Fruit fly (Drosophila melanogaster) whole organism, embryonic: ENCODE data around the gene rgn.

ENCODE experiments used
- ATbp ChIP-seq: fragments of 200-800 bp; sonication (Bioruptor generic); optimal IDR thresholded peaks from 2 replicates; lab custom pipeline; 2017; ENCODE audit warnings: missing biosample characterization, mild to moderate bottlenecking, missing genetic modification characterization, missing genetic modification reagents
- Blimp-1 ChIP-seq: fragments of 200-800 bp; sonication (Bioruptor generic); optimal IDR thresholded peaks from 3 replicates; lab custom pipeline; 2018; ENCODE audit warnings: missing biosample characterization, missing genetic modification characterization, mild to moderate bottlenecking, moderate library complexity, missing genetic modification reagents
- C15 ChIP-seq: fragments of 200-800 bp; sonication (Bioruptor generic); IDR thresholded peaks from 3 replicates; pipeline ENCODE4 v1.3.6; 2022; ENCODE audit warnings: missing biosample characterization, missing genetic modification characterization
- CG1024 ChIP-seq: fragments of 200-800 bp; sonication (Bioruptor generic); IDR thresholded peaks from 2 replicates; pipeline ENCODE4 v1.3.6; 2022; ENCODE audit warnings: missing biosample characterization, missing genetic modification characterization
- CG10274 ChIP-seq: fragments of 200-800 bp; sonication (Bioruptor generic); optimal IDR thresholded peaks from 3 replicates; lab custom pipeline; 2017; ENCODE audit warnings: missing biosample characterization, mild to moderate bottlenecking, missing genetic modification characterization
- CG11560 ChIP-seq: fragments of 200-800 bp; sonication (Bioruptor generic); IDR thresholded peaks from 3 replicates; pipeline ENCODE4 v1.3.6; 2022; ENCODE audit warnings: missing biosample characterization, missing genetic modification characterization
- CG13287 ChIP-seq: fragments of 200-800 bp; sonication (Bioruptor generic); IDR thresholded peaks from 2 replicates; pipeline ENCODE4 v1.3.6; 2022; ENCODE audit warnings: missing biosample characterization, missing genetic modification characterization; ENCODE audit not compliant: partially characterized antibody
- CG1529 ChIP-seq: fragments of 200-800 bp; sonication (Bioruptor generic); optimal IDR thresholded peaks from 3 replicates; lab custom pipeline; 2018; ENCODE audit warnings: missing biosample characterization, missing genetic modification characterization
- CG15514 ChIP-seq: fragments of 200-800 bp; sonication (Bioruptor generic); optimal IDR thresholded peaks from 3 replicates; lab custom pipeline; 2017; ENCODE audit warnings: missing biosample characterization, missing genetic modification characterization, mild to moderate bottlenecking, moderate library complexity, missing genetic modification reagents
- CG1647 ChIP-seq: fragments of 200-800 bp; sonication (Bioruptor generic); optimal IDR thresholded peaks from 3 replicates; lab custom pipeline; 2016; ENCODE audit warnings: missing biosample characterization, missing genetic modification characterization
- CG16813 ChIP-seq: fragments of 200-800 bp; sonication (Bioruptor generic); IDR thresholded peaks from 3 replicates; pipeline ENCODE4 v1.3.6; 2022; ENCODE audit warnings: missing biosample characterization, missing genetic modification characterization; ENCODE audit not compliant: partially characterized antibody
- CG18599 ChIP-seq: fragments of 200-800 bp; sonication (Bioruptor generic); optimal IDR thresholded peaks from 3 replicates; lab custom pipeline; 2017; ENCODE audit warnings: missing biosample characterization, missing genetic modification characterization, mild to moderate bottlenecking, moderate library complexity, missing genetic modification reagents
- CG18619 ChIP-seq: fragments of 200-800 bp; sonication (Bioruptor generic); optimal IDR thresholded peaks from 3 replicates; lab custom pipeline; 2017; ENCODE audit warnings: missing biosample characterization, mild to moderate bottlenecking, missing genetic modification characterization
- CG2199 ChIP-seq: fragments of 200-800 bp; sonication (Bioruptor generic); IDR thresholded peaks from 3 replicates; pipeline ENCODE4 v1.3.6; 2022; ENCODE audit warnings: missing biosample characterization, missing genetic modification characterization
- CG2678 ChIP-seq: fragments of 200-800 bp; sonication (Bioruptor generic); optimal IDR thresholded peaks from 3 replicates; lab custom pipeline; 2019; ENCODE audit warnings: missing biosample characterization, mild to moderate bottlenecking, missing genetic modification characterization, moderate library complexity
- CG30431 ChIP-seq: fragments of 200-800 bp; sonication (Bioruptor generic); optimal IDR thresholded peaks from 2 replicates; lab custom pipeline; 2017; ENCODE audit warnings: missing biosample characterization, missing genetic modification characterization
- CG3838 ChIP-seq: fragments of 200-800 bp; sonication (Bioruptor generic); optimal IDR thresholded peaks from 3 replicates; lab custom pipeline; 2016; ENCODE audit warnings: missing biosample characterization, missing genetic modification characterization
- CG4360 ChIP-seq: fragments of 200-800 bp; sonication (Bioruptor generic); IDR thresholded peaks from 2 replicates; pipeline ENCODE4 v1.3.6; 2022; ENCODE audit warnings: missing biosample characterization, missing genetic modification characterization
- CG6654 ChIP-seq: fragments of 200-800 bp; sonication (Bioruptor generic); optimal IDR thresholded peaks from 2 replicates; lab custom pipeline; 2017; ENCODE audit warnings: missing biosample characterization, mild to moderate bottlenecking, missing genetic modification characterization
- CG6765 ChIP-seq: fragments of 200-800 bp; sonication (Bioruptor generic); optimal IDR thresholded peaks from 3 replicates; lab custom pipeline; 2017; ENCODE audit warnings: missing biosample characterization, mild to moderate bottlenecking, missing genetic modification characterization
- CG6854 ChIP-seq: fragments of 200-800 bp; sonication (Bioruptor generic); optimal IDR thresholded peaks from 3 replicates; lab custom pipeline; 2017; ENCODE audit warnings: missing biosample characterization, mild to moderate bottlenecking, missing genetic modification characterization
- CG9727 ChIP-seq: fragments of 200-800 bp; sonication (Bioruptor generic); optimal IDR thresholded peaks from 3 replicates; lab custom pipeline; 2017; ENCODE audit warnings: missing biosample characterization, mild to moderate bottlenecking, missing genetic modification characterization
- CHES-1-like ChIP-seq: fragments of 200-800 bp; sonication (Bioruptor generic); optimal IDR thresholded peaks from 2 replicates; lab custom pipeline; 2016; ENCODE audit warnings: missing biosample characterization, missing genetic modification characterization
- Doc3 ChIP-seq: fragments of 200-800 bp; sonication (Bioruptor generic); IDR thresholded peaks from 3 replicates; pipeline ENCODE4 v1.3.6; 2022; ENCODE audit warnings: missing biosample characterization, missing genetic modification characterization; ENCODE audit not compliant: partially characterized antibody
- HLH4C ChIP-seq: fragments of 200-800 bp; sonication (Bioruptor generic); IDR thresholded peaks from 3 replicates; pipeline ENCODE4 v1.3.6; 2022; ENCODE audit warnings: missing biosample characterization, missing genetic modification characterization; ENCODE audit not compliant: partially characterized antibody
- Hmr ChIP-seq: fragments of 200-800 bp; sonication (Bioruptor generic); optimal IDR thresholded peaks from 3 replicates; lab custom pipeline; 2017; ENCODE audit warnings: mild to moderate bottlenecking, missing biosample characterization, missing genetic modification reagents, missing genetic modification characterization
- Hr51 ChIP-seq, 2 experiments: fragments of 200-800 bp; sonication (Bioruptor generic); optimal IDR thresholded peaks; 2 replicates in 1 of 2; 3 replicates in 1 of 2; lab custom pipeline; 2016 to 2018; ENCODE audit warnings: missing biosample characterization in 2 of 2, missing genetic modification characterization in 2 of 2, mild to moderate bottlenecking in 1 of 2, moderate library complexity in 1 of 2
- Lpt ChIP-seq: fragments of >200 bp; optimal IDR thresholded peaks from 2 replicates; lab custom pipeline; 2018; ENCODE audit warnings: missing biosample characterization, missing genetic modification characterization
- Meics ChIP-seq: fragments of 200-800 bp; sonication (Bioruptor generic); optimal IDR thresholded peaks from 2 replicates; lab custom pipeline; 2017; ENCODE audit warnings: missing biosample characterization, mild to moderate bottlenecking, missing genetic modification characterization
- NFAT ChIP-seq: fragments of 200-800 bp; sonication (Bioruptor generic); IDR thresholded peaks from 2 replicates; pipeline ENCODE4 v1.3.6; 2022; ENCODE audit warnings: missing biosample characterization, missing genetic modification characterization
- Neu2 ChIP-seq: fragments of 200-800 bp; sonication (Bioruptor generic); optimal IDR thresholded peaks from 3 replicates; lab custom pipeline; 2016; ENCODE audit warnings: missing biosample characterization, missing genetic modification characterization, borderline replicate concordance
- Ssrp ChIP-seq: fragments of 200-800 bp; sonication (Bioruptor generic); optimal IDR thresholded peaks from 2 replicates; lab custom pipeline; 2018; ENCODE audit warnings: missing biosample characterization, mild to moderate bottlenecking, missing genetic modification characterization, moderate library complexity
- Vsx1 ChIP-seq: fragments of 200-800 bp; sonication (Bioruptor generic); optimal IDR thresholded peaks from 2 replicates; lab custom pipeline; 2017; ENCODE audit warnings: missing biosample characterization, mild to moderate bottlenecking, missing genetic modification characterization, missing genetic modification reagents
- al ChIP-seq: fragments of 200-800 bp; sonication (Bioruptor generic); IDR thresholded peaks from 2 replicates; pipeline ENCODE4 v1.3.6; 2022; ENCODE audit warnings: missing biosample characterization, missing genetic modification characterization
- da ChIP-seq: fragments of 200-800 bp; sonication (Bioruptor generic); optimal IDR thresholded peaks from 2 replicates; lab custom pipeline; 2016; ENCODE audit warnings: missing biosample characterization, missing genetic modification characterization
- dmrt11E ChIP-seq: fragments of 200-800 bp; sonication (Bioruptor generic); optimal IDR thresholded peaks from 3 replicates; lab custom pipeline; 2018; ENCODE audit warnings: missing biosample characterization, mild to moderate bottlenecking, missing genetic modification characterization, moderate library complexity
- dpn ChIP-seq, 2 experiments: fragments of 200-800 bp; sonication (Bioruptor generic); optimal IDR thresholded peaks; 3 replicates each; lab custom pipeline; 2016; ENCODE audit warnings: missing biosample characterization in 2 of 2, missing genetic modification characterization in 2 of 2
- ems ChIP-seq: fragments of 200-800 bp; sonication (Bioruptor generic); optimal IDR thresholded peaks from 3 replicates; lab custom pipeline; 2016; ENCODE audit warnings: missing biosample characterization, missing genetic modification characterization
- fd102C ChIP-seq: fragments of 200-800 bp; sonication (Bioruptor generic); optimal IDR thresholded peaks from 2 replicates; lab custom pipeline; 2018; ENCODE audit warnings: missing biosample characterization, mild to moderate bottlenecking, missing genetic modification characterization, moderate library complexity
- hth ChIP-seq: fragments of >200 bp; optimal IDR thresholded peaks from 2 replicates; lab custom pipeline; 2017; ENCODE audit warnings: inconsistent platforms
- ind ChIP-seq: fragments of 200-800 bp; sonication (Bioruptor generic); optimal IDR thresholded peaks from 3 replicates; lab custom pipeline; 2016; ENCODE audit warnings: missing biosample characterization, missing genetic modification characterization
- luna ChIP-seq: fragments of 200-800 bp; sonication (Bioruptor generic); optimal IDR thresholded peaks from 2 replicates; lab custom pipeline; 2016; ENCODE audit warnings: missing biosample characterization, missing genetic modification characterization
- nau ChIP-seq: fragments of 200-800 bp; sonication (Bioruptor generic); optimal IDR thresholded peaks from 3 replicates; lab custom pipeline; 2017; ENCODE audit warnings: missing biosample characterization, mild to moderate bottlenecking, missing genetic modification characterization, missing genetic modification reagents
- nerfin-1 ChIP-seq: fragments of 200-800 bp; sonication (Bioruptor generic); optimal IDR thresholded peaks from 3 replicates; lab custom pipeline; 2019; ENCODE audit warnings: missing biosample characterization, mild to moderate bottlenecking, missing genetic modification characterization, moderate library complexity
- pnt ChIP-seq: fragments of 200-800 bp; sonication (Bioruptor generic); optimal IDR thresholded peaks from 3 replicates; lab custom pipeline; 2016; ENCODE audit warnings: missing biosample characterization, missing genetic modification characterization
- ranshi ChIP-seq: fragments of 200-800 bp; sonication (Bioruptor generic); IDR thresholded peaks from 2 replicates; pipeline ENCODE4 v1.3.6; 2022; ENCODE audit warnings: missing biosample characterization, missing genetic modification characterization
- slbo ChIP-seq: fragments of 200-800 bp; sonication (Bioruptor generic); IDR thresholded peaks from 2 replicates; pipeline ENCODE4 v1.3.6; 2022; ENCODE audit warnings: missing biosample characterization, missing genetic modification characterization
- stc ChIP-seq: fragments of 200-800 bp; sonication (Bioruptor generic); IDR thresholded peaks from 2 replicates; pipeline ENCODE4 v1.3.6; 2022; ENCODE audit warnings: missing biosample characterization, missing genetic modification characterization
- tin ChIP-seq: fragments of 200-800 bp; sonication (Bioruptor generic); optimal IDR thresholded peaks from 3 replicates; lab custom pipeline; 2016; ENCODE audit warnings: missing biosample characterization, missing genetic modification characterization
- wek ChIP-seq: fragments of 200-800 bp; sonication (Bioruptor generic); optimal IDR thresholded peaks from 3 replicates; lab custom pipeline; 2018; ENCODE audit warnings: missing biosample characterization, mild to moderate bottlenecking, missing genetic modification characterization, moderate library complexity

Gene rgn

dm6 chr3L:21382158-21382610 is at the start of gene rgn (continued):
- TF ChIP-seq dpn (GFP tag; optimal IDR thresholded peaks at IDR 0.05; lab: Kevin White, UChicago), result peak; percentile 65 to 78
- TF ChIP-seq CG9727 (GFP tag; lab: Kevin White, UChicago), result peak; percentile 83
- peak; percentile 29 for TF ChIP-seq nau (GFP tag; lab: Kevin White, UChicago)
- TF ChIP-seq Ssrp (tag; lab: Kevin White, UChicago), result peak; percentile 43
- TF ChIP-seq dmrt11E (tag; lab: Kevin White, UChicago), result no peak
- no peak for TF ChIP-seq HLH4C (GFP tag; lab: Robert Waterston, UW)
- TF ChIP-seq C15 (GFP tag; lab: Robert Waterston, UW), result peak; percentile 63; the same call in 2 of the 3 replicates
- peak; percentile 46 for TF ChIP-seq ATbp (GFP tag; lab: Kevin White, UChicago)
- no peak for TF ChIP-seq fd102C (GFP tag; lab: Kevin White, UChicago)
- TF ChIP-seq CG18599 (GFP tag; lab: Kevin White, UChicago), result peak; percentile 89
- no peak for TF ChIP-seq CG1024 (GFP tag; lab: Robert Waterston, UW)
- TF ChIP-seq CG13287 (GFP tag; lab: Robert Waterston, UW), result peak; percentile 65; the same call in 1 of the 2 replicates
- peak; percentile 73 for TF ChIP-seq NFAT (GFP tag; lab: Robert Waterston, UW)
- TF ChIP-seq Doc3, result no peak
- peak; percentile 56 for TF ChIP-seq CG15514 (GFP tag; lab: Kevin White, UChicago)
- TF ChIP-seq Meics, result peak; percentile 92
- TF ChIP-seq CG11560, result no peak
- peak; percentile 64; the same call in 1 of the 2 replicates for TF ChIP-seq ranshi (GFP tag; lab: Robert Waterston, UW)
- peak; percentile 75 for TF ChIP-seq CG6765 (GFP tag; lab: Kevin White, UChicago)
- TF ChIP-seq CHES-1-like (GFP tag; lab: Kevin White, UChicago), result peak; percentile 47
- TF ChIP-seq pnt (GFP tag; lab: Kevin White, UChicago), result peak; percentile 54
- peak in 1 of 2 experiments; percentile 88 for TF ChIP-seq Hr51 (GFP tag; optimal IDR thresholded peaks at IDR 0.05; lab: Kevin White, UChicago)
- no peak for TF ChIP-seq hth (lab: Kevin White, UChicago)
- TF ChIP-seq wek (GFP tag; lab: Kevin White, UChicago), result no peak
- peak; percentile 46; the same call in 1 of the 3 replicates for TF ChIP-seq CG2199 (GFP tag; lab: Robert Waterston, UW)
- peak; percentile 0 for TF ChIP-seq CG3838 (GFP tag; lab: Kevin White, UChicago)
- TF ChIP-seq CG4360 (GFP tag; lab: Robert Waterston, UW), result no peak
- peak; percentile 92 for TF ChIP-seq Hmr (GFP tag; lab: Kevin White, UChicago)
- TF ChIP-seq CG2678 (tag; lab: Kevin White, UChicago), result peak; percentile 89
- peak; percentile 88 for TF ChIP-seq slbo (GFP tag; lab: Robert Waterston, UW)
- TF ChIP-seq al, result peak; percentile 79
- TF ChIP-seq luna (GFP tag; lab: Kevin White, UChicago), result peak; percentile 52
- peak; percentile 55 for TF ChIP-seq CG30431 (GFP tag; lab: Kevin White, UChicago)
- peak; percentile 71 for TF ChIP-seq stc (GFP tag; lab: Robert Waterston, UW)
- peak; percentile 23 for TF ChIP-seq CG10274 (GFP tag; lab: Kevin White, UChicago)
- TF ChIP-seq Lpt, result no peak
- TF ChIP-seq Blimp-1, result peak; percentile 43
- no peak for TF ChIP-seq CG1647 (GFP tag; lab: Kevin White, UChicago)
- no peak for TF ChIP-seq da (GFP tag; lab: Kevin White, UChicago)
- TF ChIP-seq CG6654, result peak; percentile 36
- TF ChIP-seq tin (GFP tag; lab: Kevin White, UChicago), result peak; percentile 65
- TF ChIP-seq CG6854 (GFP tag; lab: Kevin White, UChicago), result peak; percentile 80
- no peak for TF ChIP-seq CG1529 (GFP tag; lab: Kevin White, UChicago)
- no peak for TF ChIP-seq Neu2 (GFP tag; lab: Kevin White, UChicago)
- TF ChIP-seq CG18619 (GFP tag; lab: Kevin White, UChicago), result peak; percentile 85
- TF ChIP-seq CG16813, result no peak
- peak; percentile 26 for TF ChIP-seq nerfin-1
- TF ChIP-seq ind (GFP tag; lab: Kevin White, UChicago), result peak; percentile 79
- TF ChIP-seq ems (GFP tag; lab: Kevin White, UChicago), result peak; percentile 53
- TF ChIP-seq Vsx1 (GFP tag; lab: Kevin White, UChicago), result no peak
